Fruit fly (Drosophila melanogaster): Measurements from ENCODE around the gene del.

del gene

DNA sequence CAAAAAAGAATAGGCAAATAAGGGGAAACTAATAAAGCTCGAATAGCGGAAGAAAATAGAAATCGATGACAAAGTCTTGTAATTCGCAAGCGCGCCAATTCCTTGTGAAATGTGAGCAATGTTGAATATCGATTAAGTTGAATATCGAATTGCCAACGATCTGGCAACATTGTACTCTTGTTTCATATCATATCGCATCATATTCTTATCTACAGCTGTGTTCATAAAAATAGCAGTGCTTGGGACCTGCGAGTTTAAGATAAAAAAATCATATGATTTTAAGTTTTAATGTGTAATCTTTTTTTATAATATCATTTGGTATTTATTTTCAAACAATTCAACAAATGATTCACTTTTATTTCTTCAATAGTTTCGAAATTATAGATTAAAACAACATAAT is 707 bp upstream of the del start (continued):
- TF ChIP-seq fu2 (GFP tag; optimal IDR thresholded peaks at IDR 0.05) (no peak), ci (GFP tag; IDR thresholded peaks at IDR 0.05) (peak; percentile 77; the same call in 2 of the 3 replicates), HLH3B (GFP tag; IDR thresholded peaks at IDR 0.05) (peak; percentile 66; the same call in 1 of the 2 replicates), CG13424 (tag; optimal IDR thresholded peaks at IDR 0.05) (peak; percentile 37), CG11695 (GFP tag; IDR thresholded peaks at IDR 0.05) (0 out of 3 replicates have a peak, but pooled peaks have one; percentile 44), CG4730 (GFP tag; IDR thresholded peaks at IDR 0.05) (0 out of 2 replicates have a peak, but pooled peaks have one; percentile 8), HmgD (GFP tag; optimal IDR thresholded peaks at IDR 0.05) (no peak), Oaz (GFP tag; IDR thresholded peaks at IDR 0.05) (no peak), Nf-YC (tag; optimal IDR thresholded peaks at IDR 0.05) (no peak), CG2199 (GFP tag; IDR thresholded peaks at IDR 0.05) (no peak; the same call in 2 of the 3 replicates), CG14441 (GFP tag; IDR thresholded peaks at IDR 0.05) (no peak), CG32772 (GFP tag; IDR thresholded peaks at IDR 0.05) (0 out of 2 replicates have a peak, but pooled peaks have one; percentile 23), Atf6 (GFP tag; IDR thresholded peaks at IDR 0.05) (peak; percentile 52; the same call in 1 of the 2 replicates), lola (GFP tag; optimal IDR thresholded peaks at IDR 0.05) (peak in 1 of 3 experiments; percentile 24), CG8478 (optimal IDR thresholded peaks at IDR 0.05) (no peak), CG1024 (GFP tag; IDR thresholded peaks at IDR 0.05) (no peak), dmrt99B (tag; optimal IDR thresholded peaks at IDR 0.05) (peak; percentile 63), zen2 (GFP tag; IDR thresholded peaks at IDR 0.05; ENCODE audit: partially characterized antibody) (peak; percentile 73; the same call in 1 of the 3 replicates), Adf1 (GFP tag; IDR thresholded peaks at IDR 0.05) (no peak), CG3281 (GFP tag; optimal IDR thresholded peaks at IDR 0.05) (peak; percentile 13), ERR (GFP tag; optimal IDR thresholded peaks at IDR 0.05) (no peak), CG31388 (GFP tag; optimal IDR thresholded peaks at IDR 0.05) (no peak), kah (GFP tag; optimal IDR thresholded peaks at IDR 0.05) (no peak), Fer3 (tag; optimal IDR thresholded peaks at IDR 0.05) (peak; percentile 39), Nf-YB (GFP tag; optimal IDR thresholded peaks at IDR 0.05) (peak; percentile 26), ftz-f1 (GFP tag; optimal IDR thresholded peaks at IDR 0.05) (no peak), aop (GFP tag; IDR thresholded peaks at IDR 0.05) (no peak; the same call in 1 of the 2 replicates), Trl (optimal IDR thresholded peaks at IDR 0.05) (no peak), Trl (GFP tag; optimal IDR thresholded peaks at IDR 0.05) (peak; percentile 2), nmo (GFP tag; optimal IDR thresholded peaks at IDR 0.05) (peak; percentile 60), esg (GFP tag; conservative IDR thresholded peaks at IDR 0.05) (no peak), Ravus (GFP tag; IDR thresholded peaks at IDR 0.05) (no peak), CG12299 (tag; optimal IDR thresholded peaks at IDR 0.05) (peak; percentile 33), CG32532 (GFP tag; IDR thresholded peaks at IDR 0.05) (peak; percentile 79), ham (GFP tag; IDR thresholded peaks at IDR 0.05) (no peak), CG11085 (GFP tag; IDR thresholded peaks at IDR 0.05) (no peak), gt (GFP tag; IDR thresholded peaks at IDR 0.05) (no peak), CG12155 (GFP tag; optimal IDR thresholded peaks at IDR 0.05) (peak; percentile 21), cg (GFP tag; optimal IDR thresholded peaks at IDR 0.05) (no peak), CG31441 (GFP tag; IDR thresholded peaks at IDR 0.05) (peak; percentile 59; the same call in 1 of the 2 replicates), eve (GFP tag; optimal IDR thresholded peaks at IDR 0.05) (no peak), psq (GFP tag; optimal IDR thresholded peaks at IDR 0.05) (no peak), dan (GFP tag; IDR thresholded peaks at IDR 0.05) (no peak), Stat92E (GFP tag; optimal IDR thresholded peaks at IDR 0.05) (no peak), bigmax (GFP tag; optimal IDR thresholded peaks at IDR 0.05) (no peak), CG14667 (GFP tag; IDR thresholded peaks at IDR 0.05) (peak; percentile 35; the same call in 1 of the 2 replicates), Asciz (GFP tag; optimal IDR thresholded peaks at IDR 0.05) (peak; percentile 35), Antp (GFP tag; optimal IDR thresholded peaks at IDR 0.05) (peak; percentile 14), gfzf (GFP tag; optimal IDR thresholded peaks at IDR 0.05) (no peak), Jarid2 (GFP tag; optimal IDR thresholded peaks at IDR 0.05) (no peak), NC2α (GFP tag; optimal IDR thresholded peaks at IDR 0.05) (no peak)
